Worm (Caenorhabditis elegans): Measurements from ENCODE around the gene zipt-16.
"Not testable (repeated sequence)": the region's sequence is repeated elsewhere in the genome, so short reads cannot be mapped to it uniquely, and the experiment has no call there.

Gene zipt-16

ce11 chrV:11480734-11481133 is 17.9 kb downstream of the zipt-16 start, which contains the start of gene T11F9.14:
Gene T11F9.14 (minus strand): TSS chrV:11480834.
- TF ChIP-seq lin-11 (tag; optimal IDR thresholded peaks at IDR 0.05); ztf-1 (GFP tag; conservative IDR thresholded peaks at IDR 0.05); ztf-11 (tag; optimal IDR thresholded peaks at IDR 0.05): not testable (repeated sequence)

ce11 chrV:11483580-11484092 is 20.8 kb downstream of the zipt-16 start, which contains the start of gene col-157:
Gene col-157 (plus strand): TSS chrV:11484042.
- not testable (repeated sequence) for TF ChIP-seq fos-1 (tag; optimal IDR thresholded peaks at IDR 0.05); lin-11 (tag; optimal IDR thresholded peaks at IDR 0.05); ama-1 (optimal IDR thresholded peaks at IDR 0.05)

- no peak for TF ChIP-seq dmd-4 (tag; optimal IDR thresholded peaks at IDR 0.05)
- no peak for TF ChIP-seq nhr-12 (tag; optimal IDR thresholded peaks at IDR 0.05)
- TF ChIP-seq nhr-237 (tag; optimal IDR thresholded peaks at IDR 0.05): no peak
- TF ChIP-seq fos-1 (tag; optimal IDR thresholded peaks at IDR 0.05): no peak
Observed at ce11 chrV:11484404-11484803, 21.6 kb downstream of the zipt-16 start.

ce11 chrV:11485558-11485957 is 22.7 kb downstream of the zipt-16 start, which contains the start of gene srh-1:
Gene srh-1 (plus strand): TSS chrV:11485858.
- TF ChIP-seq nhr-237 (tag; optimal IDR thresholded peaks at IDR 0.05) (no peak), gmeb-1 (tag; optimal IDR thresholded peaks at IDR 0.05) (no peak), F13H6.1 (tag; optimal IDR thresholded peaks at IDR 0.05) (no peak)

- TF ChIP-seq snpc-4 (tag; optimal IDR thresholded peaks at IDR 0.05): no peak
- TF ChIP-seq lin-39 (tag; optimal IDR thresholded peaks at IDR 0.05): no peak
- no peak for TF ChIP-seq unc-55 (GFP tag; optimal IDR thresholded peaks at IDR 0.05)
- TF ChIP-seq egl-27 (tag; optimal IDR thresholded peaks at IDR 0.05): no peak
- no peak for TF ChIP-seq peb-1 (tag; optimal IDR thresholded peaks at IDR 0.05)
- TF ChIP-seq sma-9 (GFP tag; optimal IDR thresholded peaks at IDR 0.05): no peak
- TF ChIP-seq sma-9 (tag; optimal IDR thresholded peaks at IDR 0.05): no peak
- TF ChIP-seq lin-11 (tag; optimal IDR thresholded peaks at IDR 0.05): no peak
- TF ChIP-seq nhr-237 (tag; optimal IDR thresholded peaks at IDR 0.05): no peak
- TF ChIP-seq nhr-25 (tag; optimal IDR thresholded peaks at IDR 0.05): no peak
- TF ChIP-seq nhr-129 (tag; optimal IDR thresholded peaks at IDR 0.05): no peak
- no peak for TF ChIP-seq aly-2 (tag; optimal IDR thresholded peaks at IDR 0.05)
Observed at ce11 chrV:11486680-11487079, 23.9 kb downstream of the zipt-16 start, which contains the start of gene T11F9.10. Gene T11F9.10 (plus strand): TSS chrV:11486980.

ce11 chrV:11488288-11488687 is 25.5 kb downstream of the zipt-16 start:
- no peak for TF ChIP-seq mab-5 (tag; optimal IDR thresholded peaks at IDR 0.05)
- TF ChIP-seq ztf-4 (tag; optimal IDR thresholded peaks at IDR 0.05): no peak
- no peak for TF ChIP-seq unc-39 (tag; optimal IDR thresholded peaks at IDR 0.05)
- TF ChIP-seq dmd-4 (tag; optimal IDR thresholded peaks at IDR 0.05): no peak
- TF ChIP-seq F13H6.1 (tag; optimal IDR thresholded peaks at IDR 0.05): no peak
- TF ChIP-seq gmeb-1 (tag; optimal IDR thresholded peaks at IDR 0.05): no peak
- TF ChIP-seq nhr-237 (tag; optimal IDR thresholded peaks at IDR 0.05): no peak

ce11 chrV:11490382-11490781 is 27.6 kb downstream of the zipt-16 start, which contains the start of gene dhs-19:
Gene dhs-19 (minus strand): TSS chrV:11490482.
- no peak for TF ChIP-seq nhr-129 (tag; optimal IDR thresholded peaks at IDR 0.05)

ce11 chrV:11492456-11492855 is 29.6 kb downstream of the zipt-16 start, which contains the start of gene T11F9.21:
Gene T11F9.21 (plus strand): TSS chrV:11492756.
- no peak for TF ChIP-seq nhr-6 (tag; optimal IDR thresholded peaks at IDR 0.05)
- TF ChIP-seq lsy-2 (tag; optimal IDR thresholded peaks at IDR 0.05): no peak
- TF ChIP-seq zag-1 (tag; optimal IDR thresholded peaks at IDR 0.05): no peak
- no peak for TF ChIP-seq Y55F3AM.14 (GFP tag; optimal IDR thresholded peaks at IDR 0.05)
- TF ChIP-seq ztf-11 (tag; optimal IDR thresholded peaks at IDR 0.05): no peak
- no peak for TF ChIP-seq crh-2 (tag; optimal IDR thresholded peaks at IDR 0.05)
